Fruit fly (Drosophila melanogaster): ENCODE data around the gene croc.

DNA sequence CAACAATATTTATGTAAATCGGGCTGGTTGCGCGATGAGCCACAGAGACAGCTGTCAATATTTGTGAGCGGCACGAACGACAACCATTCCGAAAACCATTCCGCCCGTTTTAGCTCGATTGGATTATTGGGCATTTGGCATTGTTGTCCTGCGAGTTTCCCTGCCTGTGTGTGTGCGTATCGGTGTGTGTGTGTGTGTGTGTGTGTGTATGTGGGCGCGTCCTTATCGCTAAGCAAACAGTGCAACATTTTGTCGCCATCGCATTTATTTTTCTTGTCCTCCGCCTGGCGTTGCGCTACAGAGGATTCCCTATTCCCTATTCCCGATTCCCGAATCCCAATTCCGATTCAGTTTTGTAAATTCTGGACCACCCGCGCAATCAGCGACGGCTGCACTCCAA lies 4.4 kb downstream of the croc start:
- TF ChIP-seq pan (optimal IDR thresholded peaks at IDR 0.05), result no peak
- no peak for TF ChIP-seq usp (GFP tag; optimal IDR thresholded peaks at IDR 0.05)
- no peak for TF ChIP-seq Dll (optimal IDR thresholded peaks at IDR 0.05)
- TF ChIP-seq psq (optimal IDR thresholded peaks at IDR 0.05), result no peak
